Worm (Caenorhabditis elegans) whole organism, midembryonic: Measurements from ENCODE around the gene srg-6.

ENCODE experiments used
- T22C8.4 ChIP-seq: fragments of 200-800 bp; sonication (Bioruptor generic); IDR thresholded peaks from 2 replicates; pipeline ENCODE4 v1.3.6; 2022; ENCODE audit warnings: missing genetic modification characterization, missing compliant biosample characterization
- cog-1 ChIP-seq: sonication (generic microtip); optimal IDR thresholded peaks from 2 replicates; lab custom pipeline; 2016; ENCODE audit warnings: missing genetic modification characterization, missing compliant biosample characterization
- flt-1 ChIP-seq: fragments of 200-800 bp; sonication (Bioruptor generic); IDR thresholded peaks from 2 replicates; pipeline ENCODE4 v1.3.6; 2022; ENCODE audit warnings: missing genetic modification characterization, missing compliant biosample characterization
- klf-2 ChIP-seq: fragments of 200-800 bp; sonication (Bioruptor generic); conservative IDR thresholded peaks from 2 replicates; pipeline ENCODE4 v1.3.6; 2022; ENCODE audit warnings: missing genetic modification reagents, missing genetic modification characterization, missing compliant biosample characterization
- med-1 ChIP-seq: sonication (generic microtip); optimal IDR thresholded peaks from 2 replicates; lab custom pipeline; 2017; ENCODE audit warnings: missing genetic modification characterization, mild to moderate bottlenecking, missing compliant biosample characterization, antibody characterized with exemption, missing genetic modification reagents; ENCODE audit not compliant: insufficient read depth
- ref-1 ChIP-seq: fragments of 200-800 bp; sonication (Bioruptor generic); conservative IDR thresholded peaks from 2 replicates; pipeline ENCODE4 v1.3.6; 2022; ENCODE audit warnings: missing genetic modification reagents, missing genetic modification characterization, missing compliant biosample characterization
- tab-1 ChIP-seq: fragments of 200-800 bp; sonication (Bioruptor generic); IDR thresholded peaks from 2 replicates; pipeline ENCODE4 v1.3.6; 2022; ENCODE audit warnings: missing genetic modification characterization, missing compliant biosample characterization
- ztf-23 ChIP-seq: fragments of 200-800 bp; sonication (Bioruptor generic); IDR thresholded peaks from 2 replicates; pipeline ENCODE4 v1.3.6; 2022; ENCODE audit warnings: missing genetic modification reagents, missing genetic modification characterization, missing compliant biosample characterization
- ztf-29 ChIP-seq: fragments of 200-800 bp; sonication (Bioruptor generic); IDR thresholded peaks from 2 replicates; pipeline ENCODE4 v1.3.6; 2022; ENCODE audit warnings: missing genetic modification reagents, missing genetic modification characterization, missing compliant biosample characterization

The srg-6 gene

DNA sequence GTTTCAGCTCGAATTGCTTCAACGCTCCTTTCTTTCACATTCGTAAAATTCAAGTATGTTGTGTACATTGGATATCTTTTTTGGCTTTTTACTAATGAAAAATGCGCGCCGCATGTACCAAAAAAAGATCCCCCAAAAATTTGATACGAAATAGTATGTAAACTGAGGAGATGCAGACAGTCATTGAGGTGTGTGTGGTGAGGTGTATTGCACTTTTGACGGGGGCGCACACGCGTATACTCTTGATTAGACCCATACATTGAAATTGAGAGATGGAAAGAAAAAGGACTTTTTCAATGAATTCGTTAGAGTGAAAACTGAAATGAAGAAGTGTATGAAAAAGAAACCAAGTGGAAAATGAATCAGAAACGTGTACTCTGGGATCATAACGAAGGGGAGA is 44.4 kb downstream of the srg-6 start:
- TF ChIP-seq klf-2 (GFP tag; lab: Robert Waterston, UW) (no peak), ztf-23 (GFP tag; lab: Robert Waterston, UW) (no peak), med-1 (no peak), cog-1 (tag; lab: Kevin White, UChicago) (no peak), tab-1 (GFP tag; lab: Robert Waterston, UW) (no peak), ztf-29 (no peak), T22C8.4 (GFP tag; lab: Robert Waterston, UW) (no peak), ref-1 (GFP tag; lab: Robert Waterston, UW) (no peak), flt-1 (GFP tag; lab: Robert Waterston, UW) (no peak)

DNA sequence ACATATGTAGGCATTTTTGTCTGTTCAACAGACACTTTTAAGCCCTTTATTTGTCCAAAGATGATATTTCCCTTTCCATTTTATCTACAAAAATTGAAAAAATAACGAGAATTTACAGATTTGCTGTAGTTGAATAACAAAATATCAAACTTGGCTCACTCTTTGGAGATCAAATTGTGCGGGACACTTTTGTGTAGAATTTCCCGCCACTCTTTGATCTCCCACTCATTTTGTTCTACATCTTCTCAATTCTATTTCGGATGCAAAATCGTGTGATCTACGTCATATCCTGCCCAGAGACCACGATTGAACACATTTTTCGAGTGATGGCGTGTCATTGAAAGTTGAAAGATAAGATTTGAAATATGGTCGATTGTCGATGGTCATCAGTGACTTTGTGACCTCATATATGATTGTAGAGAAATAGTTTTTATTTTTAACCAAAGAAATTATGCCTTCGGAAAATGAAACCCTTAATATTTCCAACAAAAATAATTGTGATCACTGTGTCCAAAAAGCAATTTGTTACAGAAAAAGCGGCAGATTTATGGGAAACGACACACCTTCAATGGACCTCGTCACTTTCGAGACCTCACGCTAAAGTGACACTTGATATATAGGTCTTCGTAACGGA is 48.9 kb downstream of the srg-6 start, which contains the start of gene hot-4:
hot-4 (plus strand) TSS at position 584 of the 634 bp plus-strand sequence.
- TF ChIP-seq flt-1 (GFP tag; lab: Robert Waterston, UW) (no peak), T22C8.4 (GFP tag; lab: Robert Waterston, UW) (no peak), ztf-29 (no peak), tab-1 (GFP tag; lab: Robert Waterston, UW) (no peak), ztf-23 (GFP tag; lab: Robert Waterston, UW) (no peak), ref-1 (GFP tag; lab: Robert Waterston, UW) (no peak), klf-2 (GFP tag; lab: Robert Waterston, UW) (no peak), cog-1 (tag; lab: Kevin White, UChicago) (no peak)

DNA sequence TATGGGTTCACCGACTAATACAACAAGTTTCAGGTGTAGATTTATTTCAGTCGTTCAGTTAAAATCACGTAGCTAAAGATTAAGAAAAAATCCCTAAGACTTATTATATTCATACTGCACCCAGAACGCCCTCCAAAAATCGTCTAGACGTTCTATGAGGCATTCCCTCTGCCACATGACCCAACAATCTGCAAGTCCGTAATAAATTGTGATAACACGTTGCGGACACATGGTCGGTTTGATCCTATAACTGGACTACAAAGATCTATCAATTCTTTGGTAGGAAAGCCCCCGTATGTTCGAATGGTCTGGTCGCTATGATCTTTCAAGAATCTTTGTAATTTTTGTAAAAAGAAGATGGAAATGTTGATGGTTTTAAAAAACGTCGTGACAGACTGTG is 49.9 kb downstream of the srg-6 start:
- TF ChIP-seq T22C8.4 (GFP tag; lab: Robert Waterston, UW) = no peak
- TF ChIP-seq flt-1 (GFP tag; lab: Robert Waterston, UW) = no peak
- no peak for TF ChIP-seq cog-1 (tag; lab: Kevin White, UChicago)
- no peak for TF ChIP-seq ztf-29
- TF ChIP-seq klf-2 (GFP tag; lab: Robert Waterston, UW) = no peak
- no peak for TF ChIP-seq med-1
- no peak for TF ChIP-seq tab-1 (GFP tag; lab: Robert Waterston, UW)
- no peak for TF ChIP-seq ztf-23 (GFP tag; lab: Robert Waterston, UW)
- TF ChIP-seq ref-1 (GFP tag; lab: Robert Waterston, UW) = no peak

DNA sequence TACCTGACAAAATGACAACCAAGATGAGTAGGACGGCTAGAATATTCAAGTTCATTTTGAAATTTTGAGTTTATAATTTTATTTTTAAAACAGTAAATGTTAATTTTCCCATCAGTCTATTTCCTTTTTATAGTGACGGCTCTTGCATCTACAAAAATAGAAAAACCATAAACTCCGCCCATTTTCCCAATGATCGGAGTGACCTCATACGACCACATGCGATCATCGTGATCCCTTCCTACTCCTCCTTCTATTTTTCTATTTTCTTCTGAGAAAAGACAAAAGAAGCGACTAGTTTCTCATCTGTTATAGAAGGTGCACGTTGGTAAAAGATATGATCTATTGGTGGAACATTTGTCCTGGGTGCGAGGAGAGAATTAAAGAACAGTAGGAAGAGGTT is 50.3 kb downstream of the srg-6 start, which contains the start of gene C23G10.11:
C23G10.11 (minus strand) TSS at position 101 of the 400 bp plus-strand sequence.
- no peak for TF ChIP-seq med-1
- TF ChIP-seq flt-1 (GFP tag; lab: Robert Waterston, UW) = no peak
- no peak for TF ChIP-seq klf-2 (GFP tag; lab: Robert Waterston, UW)
- no peak for TF ChIP-seq tab-1 (GFP tag; lab: Robert Waterston, UW)
- TF ChIP-seq ref-1 (GFP tag; lab: Robert Waterston, UW) = no peak
- TF ChIP-seq ztf-23 (GFP tag; lab: Robert Waterston, UW) = no peak
